Fruit fly (Drosophila melanogaster) whole organism, embryonic: ENCODE data around the gene rho-5.

ENCODE experiments used
- Awh ChIP-seq: fragments of 200-800 bp; sonication (Bioruptor generic); IDR thresholded peaks from 2 replicates; pipeline ENCODE4, ENCODE4 v1.3.6; 2022; ENCODE audit warnings: missing biosample characterization, missing genetic modification characterization
- CG11398 ChIP-seq: fragments of 200-800 bp; sonication (Bioruptor generic); optimal IDR thresholded peaks from 2 replicates; lab custom pipeline; 2016; ENCODE audit warnings: missing biosample characterization, missing genetic modification characterization
- CG12659 ChIP-seq: fragments of 200-800 bp; sonication (Bioruptor generic); optimal IDR thresholded peaks from 3 replicates; lab custom pipeline; 2017; ENCODE audit warnings: mild to moderate bottlenecking, missing biosample characterization, missing genetic modification reagents, missing genetic modification characterization
- CG12769 ChIP-seq: fragments of 200-800 bp; sonication (Bioruptor generic); optimal IDR thresholded peaks from 2 replicates; lab custom pipeline; 2019; ENCODE audit warnings: missing biosample characterization, mild to moderate bottlenecking, missing genetic modification characterization, moderate library complexity
- CG14050 ChIP-seq: fragments of 200-800 bp; sonication (Bioruptor generic); IDR thresholded peaks from 3 replicates; pipeline ENCODE4 v1.3.6; 2022; ENCODE audit warnings: missing biosample characterization, missing genetic modification characterization
- CG14710 ChIP-seq: fragments of 200-800 bp; sonication (Bioruptor generic); optimal IDR thresholded peaks from 3 replicates; lab custom pipeline; 2019; ENCODE audit warnings: missing biosample characterization, mild to moderate bottlenecking, missing genetic modification characterization, moderate library complexity
- CG15269 ChIP-seq: fragments of 200-800 bp; sonication (Bioruptor generic); optimal IDR thresholded peaks from 2 replicates; lab custom pipeline; 2018; ENCODE audit warnings: missing biosample characterization, mild to moderate bottlenecking, missing genetic modification characterization, moderate library complexity
- CG16815 ChIP-seq: fragments of 200-800 bp; sonication (Bioruptor generic); optimal IDR thresholded peaks from 3 replicates; lab custom pipeline; 2017; ENCODE audit warnings: missing biosample characterization, mild to moderate bottlenecking, missing genetic modification characterization
- CG2678 ChIP-seq: fragments of 200-800 bp; sonication (Bioruptor generic); optimal IDR thresholded peaks from 3 replicates; lab custom pipeline; 2019; ENCODE audit warnings: missing biosample characterization, mild to moderate bottlenecking, missing genetic modification characterization, moderate library complexity
- CG2889 ChIP-seq: fragments of 200-800 bp; sonication (Bioruptor generic); IDR thresholded peaks from 3 replicates; pipeline ENCODE4 v1.3.6; 2022; ENCODE audit warnings: missing biosample characterization, missing genetic modification characterization
- CG33557 ChIP-seq: fragments of 200-800 bp; sonication (Bioruptor generic); optimal IDR thresholded peaks from 2 replicates; lab custom pipeline; 2019; ENCODE audit warnings: missing biosample characterization, mild to moderate bottlenecking, missing genetic modification characterization, moderate library complexity
- CG4617 ChIP-seq: fragments of 200-800 bp; sonication (Bioruptor generic); optimal IDR thresholded peaks from 3 replicates; lab custom pipeline; 2016; ENCODE audit warnings: missing biosample characterization, missing genetic modification characterization, borderline replicate concordance
- CG6175 ChIP-seq: fragments of 200-800 bp; sonication (Bioruptor generic); IDR thresholded peaks from 3 replicates; pipeline ENCODE4 v1.3.6; 2022; ENCODE audit warnings: missing biosample characterization, missing genetic modification characterization
- CG6254 ChIP-seq: fragments of 200-800 bp; sonication (Bioruptor generic); optimal IDR thresholded peaks from 3 replicates; lab custom pipeline; 2017; ENCODE audit warnings: mild to moderate bottlenecking, missing biosample characterization, missing genetic modification reagents, missing genetic modification characterization
- CG6683 ChIP-seq: fragments of 200-800 bp; sonication (Bioruptor generic); optimal IDR thresholded peaks from 2 replicates; lab custom pipeline; 2017; ENCODE audit warnings: missing biosample characterization, mild to moderate bottlenecking, missing genetic modification characterization, missing genetic modification reagents
- CG6689 ChIP-seq: fragments of 200-800 bp; sonication (Bioruptor generic); IDR thresholded peaks from 2 replicates; pipeline ENCODE4 v1.3.6; 2022; ENCODE audit warnings: missing biosample characterization, missing genetic modification characterization
- CG6813 ChIP-seq: fragments of 200-800 bp; sonication (Bioruptor generic); optimal IDR thresholded peaks from 2 replicates; lab custom pipeline; 2017; ENCODE audit warnings: missing biosample characterization, missing genetic modification characterization, mild to moderate bottlenecking, moderate library complexity, missing genetic modification reagents
- CG7745 ChIP-seq: fragments of 200-800 bp; sonication (Bioruptor generic); optimal IDR thresholded peaks from 2 replicates; lab custom pipeline; 2018; ENCODE audit warnings: missing biosample characterization, mild to moderate bottlenecking, missing genetic modification characterization, moderate library complexity
- CG7963 ChIP-seq: fragments of 200-800 bp; sonication (Bioruptor generic); IDR thresholded peaks from 3 replicates; pipeline ENCODE4 v1.3.6; 2022; ENCODE audit warnings: missing biosample characterization, missing genetic modification characterization; ENCODE audit not compliant: partially characterized antibody
- CG9215 ChIP-seq: fragments of 200-800 bp; sonication (Bioruptor generic); IDR thresholded peaks from 2 replicates; pipeline ENCODE4 v1.3.6; 2022; ENCODE audit warnings: missing biosample characterization, missing genetic modification characterization
- CG9797 ChIP-seq: fragments of 200-800 bp; sonication (Bioruptor generic); optimal IDR thresholded peaks from 3 replicates; lab custom pipeline; 2018; ENCODE audit warnings: missing biosample characterization, mild to moderate bottlenecking, missing genetic modification characterization
- D ChIP-seq, 2 experiments: fragments of 200-800 bp in 1 of 2; fragments of >200 bp in 1 of 2; sonication (Bioruptor generic) in 1 of 2; optimal IDR thresholded peaks; 2 replicates in 1 of 2; 3 replicates in 1 of 2; lab custom pipeline; 2017; ENCODE audit warnings: mild to moderate bottlenecking in 1 of 2, missing biosample characterization in 1 of 2, missing genetic modification characterization in 1 of 2, missing genetic modification reagents in 1 of 2
- Gug ChIP-seq: fragments of 200-800 bp; sonication (Bioruptor generic); IDR thresholded peaks from 4 replicates; pipeline ENCODE4 v1.3.6; 2022; ENCODE audit warnings: missing biosample characterization, missing genetic modification characterization
- Hr78 ChIP-seq, 2 experiments: fragments of 200-800 bp in 1 of 2; fragments of >200 bp in 1 of 2; sonication (Bioruptor generic) in 1 of 2; optimal IDR thresholded peaks; 2 replicates each; lab custom pipeline; 2017 to 2019; ENCODE audit warnings: missing biosample characterization in 2 of 2, missing genetic modification characterization in 2 of 2, mild to moderate bottlenecking in 1 of 2, moderate library complexity in 1 of 2
- NFAT ChIP-seq: fragments of 200-800 bp; sonication (Bioruptor generic); IDR thresholded peaks from 2 replicates; pipeline ENCODE4 v1.3.6; 2022; ENCODE audit warnings: missing biosample characterization, missing genetic modification characterization
- Ravus ChIP-seq: fragments of 200-800 bp; sonication (Bioruptor generic); IDR thresholded peaks from 2 replicates; pipeline ENCODE4 v1.3.6; 2022; ENCODE audit warnings: missing biosample characterization, missing genetic modification characterization
- Rx ChIP-seq: fragments of 200-800 bp; sonication (Bioruptor generic); IDR thresholded peaks from 2 replicates; pipeline ENCODE4 v1.3.6; 2022; ENCODE audit warnings: missing biosample characterization, missing genetic modification characterization
- Sry-β ChIP-seq: fragments of 200-800 bp; sonication (Bioruptor generic); optimal IDR thresholded peaks from 2 replicates; lab custom pipeline; 2018; ENCODE audit warnings: missing biosample characterization, mild to moderate bottlenecking, missing genetic modification characterization, moderate library complexity
- bab2 ChIP-seq: fragments of 200-800 bp; sonication (Bioruptor generic); optimal IDR thresholded peaks from 2 replicates; lab custom pipeline; 2016; ENCODE audit warnings: missing biosample characterization, missing genetic modification characterization
- da ChIP-seq: fragments of 200-800 bp; sonication (Bioruptor generic); optimal IDR thresholded peaks from 2 replicates; lab custom pipeline; 2016; ENCODE audit warnings: missing biosample characterization, missing genetic modification characterization
- esg ChIP-seq: fragments of 200-800 bp; sonication (Bioruptor generic); conservative IDR thresholded peaks from 2 replicates; pipeline ENCODE4 v1.3.6; 2022; ENCODE audit warnings: missing biosample characterization, missing genetic modification characterization
- ewg ChIP-seq: fragments of 200-800 bp; sonication (Bioruptor generic); optimal IDR thresholded peaks from 3 replicates; lab custom pipeline; 2017; ENCODE audit warnings: mild to moderate bottlenecking, missing biosample characterization, missing genetic modification reagents, missing genetic modification characterization
- fd102C ChIP-seq: fragments of 200-800 bp; sonication (Bioruptor generic); optimal IDR thresholded peaks from 2 replicates; lab custom pipeline; 2018; ENCODE audit warnings: missing biosample characterization, mild to moderate bottlenecking, missing genetic modification characterization, moderate library complexity
- fd3F ChIP-seq: fragments of 200-800 bp; sonication (Bioruptor generic); optimal IDR thresholded peaks from 2 replicates; lab custom pipeline; 2018; ENCODE audit warnings: missing biosample characterization, mild to moderate bottlenecking, missing genetic modification characterization, moderate library complexity
- grau ChIP-seq: fragments of 200-800 bp; optimal IDR thresholded peaks from 3 replicates; lab custom pipeline; 2019; ENCODE audit warnings: missing biosample characterization, mild to moderate bottlenecking, missing genetic modification characterization, moderate library complexity
- kni ChIP-seq: fragments of 200-800 bp; sonication (Bioruptor generic); optimal IDR thresholded peaks from 3 replicates; lab custom pipeline; 2017; ENCODE audit warnings: mild to moderate bottlenecking, missing biosample characterization, missing genetic modification reagents, missing genetic modification characterization
- knrl ChIP-seq: fragments of 200-800 bp; sonication (Bioruptor generic); IDR thresholded peaks from 3 replicates; pipeline ENCODE4 v1.3.6; 2022; ENCODE audit warnings: missing biosample characterization, missing genetic modification characterization; ENCODE audit not compliant: partially characterized antibody
- lola ChIP-seq, 3 experiments: fragments of >200 bp in 2 of 3; fragments of 200-800 bp in 1 of 3; sonication (Bioruptor generic) in 1 of 3; optimal IDR thresholded peaks; 2 replicates each; lab custom pipeline; 2017 to 2019; ENCODE audit warnings: missing biosample characterization in 3 of 3, missing genetic modification characterization in 3 of 3, mild to moderate bottlenecking in 1 of 3, moderate library complexity in 1 of 3
- nmo ChIP-seq: fragments of 200-800 bp; sonication (Bioruptor generic); optimal IDR thresholded peaks from 2 replicates; lab custom pipeline; 2018; ENCODE audit warnings: missing biosample characterization, mild to moderate bottlenecking, missing genetic modification characterization, moderate library complexity
- phol ChIP-seq: fragments of 200-800 bp; sonication (Bioruptor generic); optimal IDR thresholded peaks from 3 replicates; lab custom pipeline; 2018; ENCODE audit warnings: missing biosample characterization, mild to moderate bottlenecking, missing genetic modification characterization, moderate library complexity
- scrt ChIP-seq: fragments of 200-800 bp; sonication (Bioruptor generic); optimal IDR thresholded peaks from 2 replicates; lab custom pipeline; 2018; ENCODE audit warnings: missing biosample characterization, mild to moderate bottlenecking, missing genetic modification characterization, moderate library complexity
- slp2 ChIP-seq: fragments of 200-800 bp; sonication (Bioruptor generic); optimal IDR thresholded peaks from 2 replicates; lab custom pipeline; 2016; ENCODE audit warnings: missing biosample characterization, missing genetic modification characterization
- sqz ChIP-seq: fragments of 200-800 bp; sonication (Bioruptor generic); optimal IDR thresholded peaks from 3 replicates; lab custom pipeline; 2018; ENCODE audit warnings: missing biosample characterization, mild to moderate bottlenecking, missing genetic modification characterization
- sr ChIP-seq: fragments of 200-800 bp; sonication (Bioruptor generic); IDR thresholded peaks from 3 replicates; pipeline ENCODE4 v1.3.6; 2022; ENCODE audit warnings: missing biosample characterization, missing genetic modification characterization
- vvl ChIP-seq: fragments of 200-800 bp; sonication (Bioruptor generic); IDR thresholded peaks from 2 replicates; pipeline ENCODE4 v1.3.6; 2022; ENCODE audit warnings: missing biosample characterization, missing genetic modification characterization
- zen2 ChIP-seq: fragments of 200-800 bp; sonication (Bioruptor generic); IDR thresholded peaks from 3 replicates; pipeline ENCODE4 v1.3.6; 2022; ENCODE audit warnings: missing biosample characterization, missing genetic modification characterization; ENCODE audit not compliant: partially characterized antibody

rho-5 gene

DNA sequence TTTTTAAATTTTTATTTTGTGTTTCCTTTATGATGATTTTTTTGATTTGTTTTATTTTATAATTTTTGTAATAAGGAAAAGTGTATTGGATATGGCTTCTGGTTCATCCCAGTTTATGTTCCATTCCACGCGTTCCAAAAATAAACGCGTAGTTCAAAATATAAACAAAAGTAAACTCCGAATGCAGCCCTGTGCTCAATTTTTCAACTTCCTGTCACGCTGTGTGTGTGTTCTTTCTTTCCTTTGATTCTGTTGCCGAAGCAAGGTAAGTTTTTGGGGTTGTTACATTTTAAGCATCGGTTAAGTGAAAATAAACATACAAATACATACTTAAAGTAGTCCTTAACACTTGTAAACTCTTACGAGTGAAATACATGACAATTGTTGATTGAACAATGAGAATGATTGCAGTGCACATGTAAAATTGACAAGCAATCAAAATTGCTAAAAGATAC lies 34.4 kb upstream of the rho-5 start, which contains the start of the genes Ip259 and RpS27A (continued):
- TF ChIP-seq Rx (GFP tag; lab: Robert Waterston, UW), result no peak; the same call in 1 of the 2 replicates
- TF ChIP-seq da (GFP tag; lab: Kevin White, UChicago), result peak; percentile 95
- TF ChIP-seq NFAT (GFP tag; lab: Robert Waterston, UW), result no peak; the same call in 1 of the 2 replicates
- peak; percentile 69 for TF ChIP-seq grau (tag; lab: Kevin White, UChicago)
- TF ChIP-seq Hr78 (GFP tag; optimal IDR thresholded peaks at IDR 0.05; lab: Kevin White, UChicago), result no peak
- no peak for TF ChIP-seq kni (GFP tag; lab: Kevin White, UChicago)
- peak; percentile 90 for TF ChIP-seq CG12659
- peak; percentile 58 for TF ChIP-seq fd3F (GFP tag; lab: Kevin White, UChicago)
- TF ChIP-seq Sry-β (GFP tag; lab: Kevin White, UChicago), result peak; percentile 53
- peak; percentile 69 for TF ChIP-seq CG33557
- peak; percentile 85 for TF ChIP-seq phol (tag; lab: Kevin White, UChicago)
- TF ChIP-seq CG16815 (GFP tag; lab: Kevin White, UChicago), result peak; percentile 6
- TF ChIP-seq CG12769 (tag; lab: Kevin White, UChicago), result no peak
- peak; percentile 1 for TF ChIP-seq bab2 (GFP tag; lab: Kevin White, UChicago)
- TF ChIP-seq scrt (GFP tag; lab: Kevin White, UChicago), result peak; percentile 74
- TF ChIP-seq lola (GFP tag; optimal IDR thresholded peaks at IDR 0.05; lab: Kevin White, UChicago), result peak in 1 of 3 experiments; percentile 36
- peak; percentile 31; the same call in 1 of the 2 replicates for TF ChIP-seq esg (GFP tag; lab: Robert Waterston, UW)
- peak; percentile 51 for TF ChIP-seq CG6683 (GFP tag; lab: Kevin White, UChicago)
- TF ChIP-seq CG9215 (GFP tag; lab: Robert Waterston, UW), result no peak
- no peak; the same call in 3 of the 4 replicates for TF ChIP-seq Gug (GFP tag; lab: Robert Waterston, UW)
- TF ChIP-seq CG6175 (GFP tag; lab: Robert Waterston, UW), result no peak
- TF ChIP-seq fd102C (GFP tag; lab: Kevin White, UChicago), result peak; percentile 2
- peak; percentile 83 for TF ChIP-seq CG6813 (GFP tag; lab: Kevin White, UChicago)
- TF ChIP-seq vvl (GFP tag; lab: Robert Waterston, UW), result peak; percentile 87
- TF ChIP-seq zen2 (GFP tag; lab: Robert Waterston, UW), result no peak
- no peak for TF ChIP-seq D (optimal IDR thresholded peaks at IDR 0.05; lab: Kevin White, UChicago)
- peak; percentile 62 for TF ChIP-seq D (GFP tag; optimal IDR thresholded peaks at IDR 0.05; lab: Kevin White, UChicago)
- TF ChIP-seq CG2678 (tag; lab: Kevin White, UChicago), result no peak
- peak; percentile 18 for TF ChIP-seq CG6254 (GFP tag; lab: Kevin White, UChicago)
- no peak; the same call in 2 of the 3 replicates for TF ChIP-seq knrl (GFP tag; lab: Robert Waterston, UW)
- TF ChIP-seq CG4617 (GFP tag; lab: Kevin White, UChicago), result peak; percentile 46
- peak; percentile 81 for TF ChIP-seq nmo (GFP tag; lab: Kevin White, UChicago)
- TF ChIP-seq slp2 (GFP tag; lab: Kevin White, UChicago), result peak; percentile 83
- TF ChIP-seq CG14710 (tag; lab: Kevin White, UChicago), result peak; percentile 73
- peak; percentile 38; the same call in 1 of the 3 replicates for TF ChIP-seq CG2889 (GFP tag; lab: Robert Waterston, UW)
- no peak for TF ChIP-seq sqz (GFP tag; lab: Kevin White, UChicago)
- peak; percentile 71 for TF ChIP-seq CG14050 (GFP tag; lab: Robert Waterston, UW)
- TF ChIP-seq CG11398 (GFP tag; lab: Kevin White, UChicago), result peak; percentile 67
- peak; percentile 64 for TF ChIP-seq ewg (GFP tag; lab: Kevin White, UChicago)
- no peak for TF ChIP-seq CG7745 (tag; lab: Kevin White, UChicago)
- TF ChIP-seq Awh (GFP tag; lab: Robert Waterston, UW), result peak; percentile 75
- TF ChIP-seq Ravus (GFP tag; lab: Robert Waterston, UW), result no peak
- no peak; the same call in 1 of the 3 replicates for TF ChIP-seq sr (GFP tag; lab: Robert Waterston, UW)
- peak; percentile 59 for TF ChIP-seq CG6689 (GFP tag; lab: Robert Waterston, UW)
- no peak for TF ChIP-seq CG7963 (GFP tag; lab: Robert Waterston, UW)
- no peak for TF ChIP-seq CG15269 (tag; lab: Kevin White, UChicago)
- TF ChIP-seq CG9797 (GFP tag; lab: Kevin White, UChicago), result peak; percentile 29
- TF ChIP-seq, all 482 proteins: peak for 325
